Worm (Caenorhabditis elegans) whole organism, L3 larva: Measurements from ENCODE around the gene grl-4.
A peak's percentile ranks its signal among the peaks of the same experiment; 100 is the strongest.

Experiments
- aly-2 ChIP-seq: fragments of 150-350 bp; optimal IDR thresholded peaks from 2 replicates; lab custom pipeline; 2014; ENCODE audit warnings: missing biosample characterization, missing genetic modification characterization
- ceh-16 ChIP-seq: sonication (generic microtip); optimal IDR thresholded peaks from 2 replicates; lab custom pipeline; 2017; ENCODE audit warnings: missing biosample characterization, missing genetic modification characterization
- ceh-28 ChIP-seq: fragments of 150-350 bp; optimal IDR thresholded peaks from 2 replicates; lab custom pipeline; 2014; ENCODE audit warnings: missing biosample characterization, missing genetic modification reagents, missing genetic modification characterization
- daf-12 ChIP-seq: fragments of 150-350 bp; optimal IDR thresholded peaks from 2 replicates; lab custom pipeline; 2014; ENCODE audit warnings: missing biosample characterization, missing genetic modification reagents, missing genetic modification characterization
- egl-27 ChIP-seq: sonication (generic microtip); optimal IDR thresholded peaks from 4 replicates; lab custom pipeline; 2017; ENCODE audit warnings: missing biosample characterization, missing genetic modification reagents, missing genetic modification characterization
- egl-5 ChIP-seq: fragments of 150-350 bp; optimal IDR thresholded peaks from 2 replicates; lab custom pipeline; 2017; ENCODE audit warnings: missing biosample characterization, missing genetic modification reagents, missing genetic modification characterization, inconsistent platforms
- elt-1 ChIP-seq: fragments of 150-350 bp; optimal IDR thresholded peaks from 2 replicates; lab custom pipeline; 2014; ENCODE audit warnings: missing biosample characterization, missing genetic modification characterization
- elt-2 ChIP-seq: sonication (generic microtip); optimal IDR thresholded peaks from 2 replicates; lab custom pipeline; 2016; ENCODE audit warnings: missing genetic modification reagents, mild to moderate bottlenecking, missing genetic modification characterization, missing compliant biosample characterization
- elt-3 ChIP-seq, 3 experiments: fragments of 150-350 bp in 1 of 3; sonication (generic microtip) in 2 of 3; optimal IDR thresholded peaks; 2 replicates in 2 of 3; 4 replicates in 1 of 3; lab custom pipeline; 2014 to 2017; ENCODE audit warnings: missing biosample characterization in 3 of 3, missing genetic modification characterization in 3 of 3
- fkh-10 ChIP-seq: sonication (generic microtip); optimal IDR thresholded peaks from 2 replicates; lab custom pipeline; 2017; ENCODE audit warnings: missing biosample characterization, missing genetic modification reagents, missing genetic modification characterization
- fkh-2 ChIP-seq: fragments of 150-350 bp; optimal IDR thresholded peaks from 2 replicates; lab custom pipeline; 2014; ENCODE audit warnings: missing biosample characterization, missing genetic modification reagents, missing genetic modification characterization
- fos-1 ChIP-seq: fragments of 150-350 bp; optimal IDR thresholded peaks from 2 replicates; lab custom pipeline; 2014; ENCODE audit warnings: missing biosample characterization, missing genetic modification characterization
- hmg-11 ChIP-seq: sonication (generic microtip); optimal IDR thresholded peaks from 2 replicates; lab custom pipeline; 2016; ENCODE audit warnings: missing genetic modification characterization, missing compliant biosample characterization
- lin-15B ChIP-seq: fragments of 150-350 bp; optimal IDR thresholded peaks from 2 replicates; lab custom pipeline; 2014; ENCODE audit warnings: missing biosample characterization, missing genetic modification characterization
- lin-39 ChIP-seq: fragments of 150-350 bp; optimal IDR thresholded peaks from 2 replicates; lab custom pipeline; 2018; ENCODE audit warnings: missing biosample characterization, missing genetic modification reagents, missing genetic modification characterization
- lsy-12 ChIP-seq: sonication (generic microtip); optimal IDR thresholded peaks from 2 replicates; lab custom pipeline; 2016; ENCODE audit warnings: mild to moderate bottlenecking, missing genetic modification characterization, missing compliant biosample characterization
- mml-1 ChIP-seq: fragments of 150-350 bp; sonication (generic microtip); optimal IDR thresholded peaks from 3 replicates; lab custom pipeline; 2014; ENCODE audit warnings: missing biosample characterization, missing genetic modification characterization
- nfya-1 ChIP-seq: sonication (generic microtip); optimal IDR thresholded peaks from 2 replicates; lab custom pipeline; 2017; ENCODE audit warnings: missing genetic modification characterization, mild to moderate bottlenecking, missing compliant biosample characterization, antibody characterized with exemption, moderate library complexity; ENCODE audit not compliant: insufficient read depth
- nhr-11 ChIP-seq: fragments of 150-350 bp; optimal IDR thresholded peaks from 2 replicates; lab custom pipeline; 2014; ENCODE audit warnings: missing biosample characterization, missing genetic modification characterization
- nhr-23 ChIP-seq: fragments of 150-350 bp; optimal IDR thresholded peaks from 2 replicates; lab custom pipeline; 2014; ENCODE audit warnings: missing biosample characterization, missing genetic modification reagents, missing genetic modification characterization
- nhr-237 ChIP-seq: fragments of 150-350 bp; optimal IDR thresholded peaks from 2 replicates; lab custom pipeline; 2014; ENCODE audit warnings: missing biosample characterization, missing genetic modification characterization
- nhr-28 ChIP-seq: fragments of 150-350 bp; optimal IDR thresholded peaks from 2 replicates; lab custom pipeline; 2014; ENCODE audit warnings: missing biosample characterization, missing genetic modification characterization
- nhr-43 ChIP-seq: sonication (generic microtip); optimal IDR thresholded peaks from 2 replicates; lab custom pipeline; 2016; ENCODE audit warnings: mild to moderate bottlenecking, missing genetic modification characterization, missing compliant biosample characterization; ENCODE audit not compliant: poor library complexity, severe bottlenecking
- nhr-67 ChIP-seq: fragments of 150-350 bp; optimal IDR thresholded peaks from 2 replicates; lab custom pipeline; 2014; ENCODE audit warnings: missing biosample characterization, missing genetic modification characterization
- nhr-77 ChIP-seq: fragments of 150-350 bp; optimal IDR thresholded peaks from 2 replicates; lab custom pipeline; 2014; ENCODE audit warnings: missing biosample characterization, missing genetic modification characterization
- pha-4 ChIP-seq: fragments of 150-350 bp; optimal IDR thresholded peaks from 2 replicates; lab custom pipeline; 2014; ENCODE audit warnings: missing biosample characterization, missing genetic modification reagents, missing genetic modification characterization
- pqm-1 ChIP-seq: fragments of 150-350 bp; optimal IDR thresholded peaks from 2 replicates; lab custom pipeline; 2017; ENCODE audit warnings: missing biosample characterization, missing genetic modification characterization, inconsistent platforms
- skn-1 ChIP-seq: fragments of 150-350 bp; optimal IDR thresholded peaks from 2 replicates; lab custom pipeline; 2014; ENCODE audit warnings: missing biosample characterization, missing genetic modification characterization
- snpc-4 ChIP-seq: fragments of 150-350 bp; optimal IDR thresholded peaks from 2 replicates; lab custom pipeline; 2014; ENCODE audit warnings: missing biosample characterization, missing genetic modification characterization
- tbx-2 ChIP-seq: sonication (generic microtip); optimal IDR thresholded peaks from 2 replicates; lab custom pipeline; 2016; ENCODE audit warnings: mild to moderate bottlenecking, missing genetic modification characterization, missing compliant biosample characterization
- unc-39 ChIP-seq: sonication (generic microtip); optimal IDR thresholded peaks from 4 replicates; lab custom pipeline; 2017; ENCODE audit warnings: missing biosample characterization, missing genetic modification characterization
- unc-62 ChIP-seq: fragments of 150-350 bp; sonication (generic microtip); optimal IDR thresholded peaks from 4 replicates; lab custom pipeline; 2014; ENCODE audit warnings: missing biosample characterization, missing genetic modification reagents, missing genetic modification characterization
- zag-1 ChIP-seq: fragments of 150-350 bp; optimal IDR thresholded peaks from 2 replicates; lab custom pipeline; 2014; ENCODE audit warnings: missing biosample characterization, missing genetic modification characterization
- ztf-11 ChIP-seq: fragments of 150-350 bp; optimal IDR thresholded peaks from 2 replicates; lab custom pipeline; 2014; ENCODE audit warnings: missing biosample characterization, missing genetic modification characterization

The grl-4 gene

DNA sequence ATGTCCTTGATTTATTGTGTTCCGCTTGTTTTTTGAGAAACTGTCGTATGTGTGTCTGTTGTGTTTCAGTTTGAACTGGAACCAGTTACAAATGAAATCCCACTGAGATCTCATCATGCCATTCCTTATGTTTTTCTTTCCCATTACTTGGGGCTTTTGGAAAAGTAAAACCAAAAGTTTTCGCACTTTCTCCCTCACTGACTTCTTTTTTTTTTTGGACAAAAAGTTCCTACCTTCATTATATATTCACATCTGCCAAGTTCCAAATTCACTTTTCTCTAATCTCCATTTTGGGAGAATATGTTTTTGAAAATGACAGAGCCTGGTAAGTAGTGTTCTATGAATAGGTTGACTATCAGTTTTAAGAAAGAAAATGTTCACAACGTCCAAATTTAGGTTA lies 33.9 kb downstream of the grl-4 start, which contains the start of gene C06E4.2:
TSS of gene C06E4.2 (plus strand) at position 301 of the 400 bp plus-strand sequence.
- TF ChIP-seq tbx-2 (tag; lab: Kevin White, UChicago) (no peak), daf-12 (tag; lab: Kevin White, UChicago) (no peak), ceh-16 (tag; lab: Kevin White, UChicago) (no peak), lsy-12 (tag; lab: Kevin White, UChicago) (no peak), mml-1 (tag; lab: Kevin White, UChicago) (no peak), hmg-11 (tag; lab: Kevin White, UChicago) (no peak), lin-39 (tag; lab: Kevin White, UChicago) (no peak), elt-2 (no peak), lin-15B (tag; lab: Kevin White, UChicago) (no peak), egl-5 (tag; lab: Kevin White, UChicago) (no peak), unc-39 (tag; lab: Kevin White, UChicago) (no peak), nhr-43 (tag; lab: Kevin White, UChicago) (no peak), nhr-67 (tag; lab: Kevin White, UChicago) (no peak), elt-3 (tag; optimal IDR thresholded peaks at IDR 0.05; lab: Kevin White, UChicago) (no peak), nhr-77 (no peak), zag-1 (tag; lab: Kevin White, UChicago) (no peak), egl-27 (tag; lab: Kevin White, UChicago) (no peak), ztf-11 (tag; lab: Kevin White, UChicago) (no peak), nhr-11 (tag; lab: Kevin White, UChicago) (no peak), nfya-1 (tag; lab: Kevin White, UChicago) (no peak)

DNA sequence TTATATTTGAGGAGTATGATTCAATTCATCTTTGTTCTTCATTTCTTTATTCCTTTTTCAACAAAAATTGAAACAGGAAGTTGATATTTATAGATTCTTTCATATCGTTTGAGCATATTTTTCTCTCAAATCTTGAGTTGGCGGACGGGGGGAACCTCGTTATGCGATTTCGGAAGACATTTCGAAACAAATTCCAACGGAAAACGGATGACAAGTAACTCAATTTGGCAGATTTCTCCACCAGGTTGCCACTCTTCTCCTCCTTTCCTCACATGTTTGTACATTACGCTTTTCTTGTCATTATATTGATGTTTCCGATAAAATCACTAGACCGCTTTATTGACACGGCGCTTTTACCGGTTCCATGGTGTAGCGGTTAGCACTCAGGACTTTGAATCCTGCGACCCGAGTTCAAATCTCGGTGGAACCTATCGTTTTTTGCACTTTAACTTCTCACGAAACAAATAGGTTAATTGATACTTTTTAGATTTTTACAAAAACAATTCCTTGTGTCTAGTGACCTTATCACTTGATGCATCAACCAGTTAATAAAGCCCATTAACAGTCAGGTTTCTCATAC lies 35.5 kb downstream of the grl-4 start:
- TF ChIP-seq elt-2 (peak; percentile 25), pqm-1 (tag; lab: Kevin White, UChicago) (no peak), nfya-1 (tag; lab: Kevin White, UChicago) (no peak), nhr-237 (no peak), aly-2 (tag; lab: Kevin White, UChicago) (no peak), pha-4 (tag; lab: Kevin White, UChicago) (peak; percentile 21), ceh-28 (tag; lab: Kevin White, UChicago) (no peak)

DNA sequence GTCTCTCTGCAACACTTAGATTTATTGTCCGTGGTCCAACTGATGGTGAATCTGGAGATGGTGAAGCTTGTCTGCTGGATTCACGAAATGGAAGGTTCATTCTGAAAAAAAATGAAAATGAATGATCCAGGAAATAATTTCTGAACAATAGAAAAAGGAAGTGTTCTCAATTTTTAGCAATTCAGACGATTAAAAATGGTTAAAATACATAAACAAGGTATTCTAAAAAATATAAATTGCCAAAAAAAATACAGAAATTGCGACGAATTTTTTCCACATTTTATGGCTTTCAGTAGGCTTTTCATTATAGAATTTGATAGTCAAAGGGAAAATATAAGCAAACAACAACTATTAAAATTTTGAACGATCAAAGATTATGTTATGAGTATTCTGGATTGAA lies 47.4 kb downstream of the grl-4 start, which contains the start of gene glb-2:
TSS of gene glb-2 (minus strand) at position 101 of the 400 bp plus-strand sequence.
- TF ChIP-seq skn-1 (no peak), nfya-1 (tag; lab: Kevin White, UChicago) (no peak), snpc-4 (tag; lab: Kevin White, UChicago) (no peak), lsy-12 (tag; lab: Kevin White, UChicago) (no peak), daf-12 (tag; lab: Kevin White, UChicago) (no peak), elt-2 (no peak), unc-62 (GFP tag; lab: Kevin White, UChicago) (no peak), zag-1 (tag; lab: Kevin White, UChicago) (no peak), nhr-43 (tag; lab: Kevin White, UChicago) (no peak), pha-4 (tag; lab: Kevin White, UChicago) (no peak), ceh-16 (tag; lab: Kevin White, UChicago) (no peak), nhr-23 (tag; lab: Kevin White, UChicago) (no peak), fos-1 (tag; lab: Kevin White, UChicago) (no peak), elt-1 (tag; lab: Kevin White, UChicago) (no peak), aly-2 (tag; lab: Kevin White, UChicago) (no peak), fkh-10 (GFP tag; lab: Kevin White, UChicago) (no peak)

DNA sequence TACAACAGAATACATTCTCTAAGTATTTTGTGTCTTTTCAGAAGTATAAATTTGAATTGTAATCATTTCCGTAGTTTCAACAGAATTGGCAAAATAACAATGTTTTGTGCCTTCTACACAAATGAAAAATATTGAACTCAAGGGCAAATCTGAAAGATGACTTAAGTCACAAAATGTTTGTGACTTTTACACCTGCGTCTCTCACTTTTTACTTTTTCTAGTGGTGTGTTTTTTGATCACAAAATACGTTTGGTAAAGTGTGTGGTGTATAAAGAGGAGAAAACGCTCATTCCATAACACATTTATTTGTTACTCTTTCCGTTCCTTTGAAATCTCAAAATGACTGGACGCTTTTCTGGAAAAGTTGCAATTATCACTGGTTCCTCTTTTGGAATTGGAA lies 50.0 kb downstream of the grl-4 start, which contains the start of gene C06E4.3:
TSS of gene C06E4.3 (plus strand) at position 289 of the 400 bp plus-strand sequence.
- TF ChIP-seq fkh-2 (no peak), hmg-11 (tag; lab: Kevin White, UChicago) (no peak), nhr-28 (tag; lab: Kevin White, UChicago) (no peak), nhr-23 (tag; lab: Kevin White, UChicago) (no peak), pqm-1 (tag; lab: Kevin White, UChicago) (peak; percentile 48), unc-62 (GFP tag; lab: Kevin White, UChicago) (no peak), elt-2 (peak; percentile 30), ztf-11 (tag; lab: Kevin White, UChicago) (no peak)
